Fruit fly (Drosophila melanogaster) whole organism, embryonic: Measurements from ENCODE around the gene CG43175.

Experiments
- Abd-B ChIP-seq: fragments of 200-800 bp; sonication (Bioruptor generic); optimal IDR thresholded peaks from 2 replicates; lab custom pipeline; 2018; ENCODE audit warnings: missing biosample characterization, mild to moderate bottlenecking, missing genetic modification characterization, moderate library complexity
- CG10147 ChIP-seq: fragments of 200-800 bp; sonication (Bioruptor generic); optimal IDR thresholded peaks from 2 replicates; lab custom pipeline; 2019; ENCODE audit warnings: missing biosample characterization, mild to moderate bottlenecking, missing genetic modification characterization, moderate library complexity
- CG12391 ChIP-seq: fragments of 200-800 bp; sonication (Bioruptor generic); optimal IDR thresholded peaks from 3 replicates; lab custom pipeline; 2018; ENCODE audit warnings: missing biosample characterization, mild to moderate bottlenecking, missing genetic modification characterization, moderate library complexity
- CG13123 ChIP-seq: fragments of 200-800 bp; sonication (Bioruptor generic); optimal IDR thresholded peaks from 2 replicates; lab custom pipeline; 2016; ENCODE audit warnings: missing biosample characterization, missing genetic modification characterization
- CG14014 ChIP-seq: fragments of 200-800 bp; sonication (Bioruptor generic); IDR thresholded peaks from 2 replicates; pipeline ENCODE4 v1.3.6; 2022; ENCODE audit warnings: missing biosample characterization, missing genetic modification characterization
- CG15696 ChIP-seq: fragments of 200-800 bp; sonication (Bioruptor generic); optimal IDR thresholded peaks from 2 replicates; lab custom pipeline; 2019; ENCODE audit warnings: missing biosample characterization, mild to moderate bottlenecking, missing genetic modification characterization, moderate library complexity
- CG17186 ChIP-seq: fragments of 200-800 bp; sonication (Bioruptor generic); optimal IDR thresholded peaks from 3 replicates; lab custom pipeline; 2017; ENCODE audit warnings: missing biosample characterization, missing genetic modification reagents, missing genetic modification characterization
- CG6272 ChIP-seq: fragments of 200-800 bp; sonication (Bioruptor generic); IDR thresholded peaks from 2 replicates; pipeline ENCODE4 v1.3.6; 2022; ENCODE audit warnings: missing biosample characterization, missing genetic modification characterization
- CG6654 ChIP-seq: fragments of 200-800 bp; sonication (Bioruptor generic); optimal IDR thresholded peaks from 2 replicates; lab custom pipeline; 2017; ENCODE audit warnings: missing biosample characterization, mild to moderate bottlenecking, missing genetic modification characterization
- CG7745 ChIP-seq: fragments of 200-800 bp; sonication (Bioruptor generic); optimal IDR thresholded peaks from 2 replicates; lab custom pipeline; 2018; ENCODE audit warnings: missing biosample characterization, mild to moderate bottlenecking, missing genetic modification characterization, moderate library complexity
- CG8765 ChIP-seq: fragments of 200-800 bp; sonication (Bioruptor generic); IDR thresholded peaks from 2 replicates; pipeline ENCODE4 v1.3.6; 2022; ENCODE audit warnings: missing biosample characterization, missing genetic modification characterization
- CG8944 ChIP-seq: fragments of 200-800 bp; sonication (Bioruptor generic); optimal IDR thresholded peaks from 3 replicates; lab custom pipeline; 2016; ENCODE audit warnings: missing biosample characterization, missing genetic modification characterization
- Dad ChIP-seq: fragments of 200-800 bp; sonication (Bioruptor generic); optimal IDR thresholded peaks from 3 replicates; lab custom pipeline; 2016; ENCODE audit warnings: missing biosample characterization, missing genetic modification characterization
- Dek ChIP-seq: fragments of 200-800 bp; sonication (Bioruptor generic); optimal IDR thresholded peaks from 3 replicates; lab custom pipeline; 2019; ENCODE audit warnings: missing biosample characterization, mild to moderate bottlenecking, missing genetic modification characterization, moderate library complexity
- Drgx ChIP-seq: fragments of 200-800 bp; sonication (Bioruptor generic); IDR thresholded peaks from 2 replicates; pipeline ENCODE4 v1.3.6; 2022; ENCODE audit warnings: missing biosample characterization, missing genetic modification characterization
- Jarid2 ChIP-seq: fragments of 200-800 bp; sonication (Bioruptor generic); optimal IDR thresholded peaks from 3 replicates; lab custom pipeline; 2017; ENCODE audit warnings: mild to moderate bottlenecking, missing biosample characterization, missing genetic modification reagents, missing genetic modification characterization
- Mad ChIP-seq: fragments of 200-800 bp; sonication (Bioruptor generic); optimal IDR thresholded peaks from 2 replicates; lab custom pipeline; 2016; ENCODE audit warnings: missing biosample characterization, missing genetic modification characterization
- Meics ChIP-seq: fragments of 200-800 bp; sonication (Bioruptor generic); optimal IDR thresholded peaks from 2 replicates; lab custom pipeline; 2017; ENCODE audit warnings: missing biosample characterization, mild to moderate bottlenecking, missing genetic modification characterization
- PHDP ChIP-seq: fragments of 200-800 bp; sonication (Bioruptor generic); optimal IDR thresholded peaks from 3 replicates; lab custom pipeline; 2018; ENCODE audit warnings: missing biosample characterization, mild to moderate bottlenecking, missing genetic modification characterization, moderate library complexity
- Scr ChIP-seq: fragments of 200-800 bp; sonication (Bioruptor generic); IDR thresholded peaks from 2 replicates; pipeline ENCODE4 v1.3.6; 2022; ENCODE audit warnings: missing biosample characterization, missing genetic modification characterization; ENCODE audit not compliant: partially characterized antibody
- Sin3A ChIP-seq: fragments of >200 bp; optimal IDR thresholded peaks from 2 replicates; lab custom pipeline; 2018
- Taf1 ChIP-seq: fragments of 200-800 bp; sonication (Bioruptor generic); IDR thresholded peaks from 2 replicates; pipeline ENCODE4 v1.3.6; 2022; ENCODE audit warnings: missing biosample characterization, missing genetic modification characterization
- Tbp ChIP-seq: fragments of >200 bp; optimal IDR thresholded peaks from 2 replicates; lab custom pipeline; 2018; ENCODE audit warnings: missing biosample characterization, missing genetic modification characterization
- ap ChIP-seq: fragments of 200-800 bp; sonication (Bioruptor generic); IDR thresholded peaks from 2 replicates; pipeline ENCODE4 v1.3.6; 2022; ENCODE audit warnings: missing biosample characterization, missing genetic modification characterization
- ase ChIP-seq: fragments of 200-800 bp; sonication (Bioruptor generic); IDR thresholded peaks from 3 replicates; pipeline ENCODE4 v1.3.6; 2022; ENCODE audit warnings: missing biosample characterization, missing genetic modification characterization
- btn ChIP-seq: fragments of 200-800 bp; sonication (Bioruptor generic); optimal IDR thresholded peaks from 2 replicates; lab custom pipeline; 2016; ENCODE audit warnings: missing biosample characterization, missing genetic modification characterization
- cato ChIP-seq: fragments of 200-800 bp; sonication (Bioruptor generic); optimal IDR thresholded peaks from 2 replicates; lab custom pipeline; 2016; ENCODE audit warnings: missing biosample characterization, missing genetic modification characterization, borderline replicate concordance
- chm ChIP-seq: fragments of 200-800 bp; sonication (Bioruptor generic); IDR thresholded peaks from 2 replicates; pipeline ENCODE4 v1.3.6; 2022; ENCODE audit warnings: missing biosample characterization, missing genetic modification characterization
- croc ChIP-seq: fragments of 200-800 bp; sonication (Bioruptor generic); conservative IDR thresholded peaks from 3 replicates; pipeline ENCODE4 v1.3.6; 2022; ENCODE audit warnings: missing biosample characterization, missing genetic modification characterization
- disco-r ChIP-seq: fragments of 200-800 bp; sonication (Bioruptor generic); optimal IDR thresholded peaks from 2 replicates; lab custom pipeline; 2016; ENCODE audit warnings: missing biosample characterization, missing genetic modification characterization
- fru ChIP-seq: fragments of >200 bp; optimal IDR thresholded peaks from 2 replicates; lab custom pipeline; 2017
- knrl ChIP-seq: fragments of 200-800 bp; sonication (Bioruptor generic); IDR thresholded peaks from 3 replicates; pipeline ENCODE4 v1.3.6; 2022; ENCODE audit warnings: missing biosample characterization, missing genetic modification characterization; ENCODE audit not compliant: partially characterized antibody
- nau ChIP-seq: fragments of 200-800 bp; sonication (Bioruptor generic); optimal IDR thresholded peaks from 3 replicates; lab custom pipeline; 2017; ENCODE audit warnings: missing biosample characterization, mild to moderate bottlenecking, missing genetic modification characterization, missing genetic modification reagents
- pfk ChIP-seq: fragments of 200-800 bp; sonication (Bioruptor generic); optimal IDR thresholded peaks from 2 replicates; lab custom pipeline; 2018; ENCODE audit warnings: missing biosample characterization, mild to moderate bottlenecking, missing genetic modification characterization, moderate library complexity
- slou ChIP-seq: fragments of 200-800 bp; sonication (Bioruptor generic); optimal IDR thresholded peaks from 3 replicates; lab custom pipeline; 2016; ENCODE audit warnings: missing biosample characterization, missing genetic modification characterization
- tap ChIP-seq: fragments of 200-800 bp; optimal IDR thresholded peaks from 3 replicates; lab custom pipeline; 2019; ENCODE audit warnings: missing biosample characterization, mild to moderate bottlenecking, missing genetic modification characterization, moderate library complexity
- tgo ChIP-seq: fragments of 200-800 bp; sonication (Bioruptor generic); IDR thresholded peaks from 3 replicates; pipeline ENCODE4 v1.3.6; 2022; ENCODE audit warnings: missing biosample characterization, missing genetic modification characterization
- tin ChIP-seq: fragments of 200-800 bp; sonication (Bioruptor generic); optimal IDR thresholded peaks from 3 replicates; lab custom pipeline; 2016; ENCODE audit warnings: missing biosample characterization, missing genetic modification characterization
- vvl ChIP-seq: fragments of 200-800 bp; sonication (Bioruptor generic); IDR thresholded peaks from 2 replicates; pipeline ENCODE4 v1.3.6; 2022; ENCODE audit warnings: missing biosample characterization, missing genetic modification characterization

The CG43175 gene

dm6 chr3R:17604198-17604879 lies 26.2 kb upstream of the CG43175 start (continued):
- TF ChIP-seq Jarid2 (peak; percentile 28), CG12391 (tag; lab: Kevin White, UChicago) (peak; percentile 89), CG14014 (GFP tag; lab: Robert Waterston, UW) (peak; percentile 54), CG8944 (peak; percentile 29), Scr (GFP tag; lab: Robert Waterston, UW) (no peak), Taf1 (GFP tag; lab: Robert Waterston, UW) (no peak), btn (GFP tag; lab: Kevin White, UChicago) (no peak), disco-r (no peak), CG6654 (GFP tag; lab: Kevin White, UChicago) (peak; percentile 55), CG6272 (GFP tag; lab: Robert Waterston, UW) (peak; percentile 33; the same call in 1 of the 2 replicates), CG7745 (tag; lab: Kevin White, UChicago) (no peak), fru (lab: Kevin White, UChicago) (no peak), knrl (GFP tag; lab: Robert Waterston, UW) (no peak), tap (tag; lab: Kevin White, UChicago) (peak; percentile 76), cato (GFP tag; lab: Kevin White, UChicago) (peak; percentile 20), vvl (GFP tag; lab: Robert Waterston, UW) (peak; percentile 65), Meics (GFP tag; lab: Kevin White, UChicago) (peak; percentile 90), ase (GFP tag; lab: Robert Waterston, UW) (no peak; the same call in 2 of the 3 replicates), Drgx (GFP tag; lab: Robert Waterston, UW) (no peak), nau (GFP tag; lab: Kevin White, UChicago) (peak; percentile 26), slou (peak; percentile 11), Sin3A (lab: Kevin White, UChicago) (no peak), tin (GFP tag; lab: Kevin White, UChicago) (peak; percentile 72), Dek (tag; lab: Kevin White, UChicago) (peak; percentile 69), ap (GFP tag; lab: Robert Waterston, UW) (peak; percentile 46; the same call in 1 of the 2 replicates), CG10147 (GFP tag; lab: Kevin White, UChicago) (peak; percentile 87), Abd-B (GFP tag; lab: Kevin White, UChicago) (peak; percentile 73), pfk (GFP tag; lab: Kevin White, UChicago) (no peak), CG17186 (GFP tag; lab: Kevin White, UChicago) (no peak), tgo (peak; percentile 62; the same call in 2 of the 3 replicates), CG13123 (GFP tag; lab: Kevin White, UChicago) (peak; percentile 37), PHDP (tag; lab: Kevin White, UChicago) (peak; percentile 83), CG8765 (peak; percentile 74), Tbp (GFP tag; lab: Kevin White, UChicago) (no peak), Mad (peak; percentile 34), CG15696 (tag; lab: Kevin White, UChicago) (peak; percentile 95), croc (GFP tag; lab: Robert Waterston, UW) (peak; percentile 82), Dad (GFP tag; lab: Kevin White, UChicago) (no peak), chm (GFP tag; lab: Robert Waterston, UW) (no peak)
- TF ChIP-seq, all 482 proteins: peak for 300
